Worm (Caenorhabditis elegans) whole organism, L1 larva: Measurements from ENCODE around the gene F47B8.13.

Experiments used
- C16A3.4 ChIP-seq: fragments of 150-350 bp; optimal IDR thresholded peaks from 2 replicates; lab custom pipeline; 2014; ENCODE audit warnings: missing biosample characterization, missing genetic modification characterization
- aly-2 ChIP-seq: fragments of 150-350 bp; optimal IDR thresholded peaks from 2 replicates; lab custom pipeline; 2014; ENCODE audit warnings: missing biosample characterization, missing genetic modification characterization
- ama-1 ChIP-seq: fragments of 150-350 bp; optimal IDR thresholded peaks from 2 replicates; lab custom pipeline; 2014
- blmp-1 ChIP-seq: fragments of 150-350 bp; optimal IDR thresholded peaks from 2 replicates; lab custom pipeline; 2014; ENCODE audit warnings: missing biosample characterization, missing genetic modification characterization
- ceh-8 ChIP-seq: fragments of 200-800 bp; sonication (Bioruptor generic); optimal IDR thresholded peaks from 2 replicates; lab custom pipeline; 2018; ENCODE audit warnings: mild to moderate bottlenecking, missing genetic modification characterization, moderate library complexity, missing compliant biosample characterization
- ceh-82 ChIP-seq, 3 experiments: fragments of 150-350 bp in 1 of 3; sonication (generic microtip) in 2 of 3; optimal IDR thresholded peaks; 2 replicates each; lab custom pipeline; 2014 to 2017; ENCODE audit warnings: missing biosample characterization in 3 of 3, missing genetic modification characterization in 3 of 3
- ces-1 ChIP-seq: fragments of 150-350 bp; optimal IDR thresholded peaks from 2 replicates; lab custom pipeline; 2014; ENCODE audit warnings: missing biosample characterization, missing genetic modification reagents, missing genetic modification characterization
- dsc-1 ChIP-seq: sonication (generic microtip); optimal IDR thresholded peaks from 2 replicates; lab custom pipeline; 2016; ENCODE audit warnings: mild to moderate bottlenecking, missing genetic modification characterization, missing compliant biosample characterization
- efl-1 ChIP-seq, 4 experiments: fragments of 150-350 bp; optimal IDR thresholded peaks in 3 of 4; peaks in 1 of 4; 1 replicate in 1 of 4; 2 replicates in 3 of 4; lab custom pipeline; 2014; ENCODE audit warnings: missing biosample characterization in 2 of 4, missing genetic modification characterization in 2 of 4, missing genetic modification reagents in 2 of 4
- efl-3 ChIP-seq: fragments of 200-800 bp; sonication (Bioruptor generic); optimal IDR thresholded peaks from 2 replicates; lab custom pipeline; 2018; ENCODE audit warnings: mild to moderate bottlenecking, missing genetic modification characterization, missing compliant biosample characterization
- egl-27 ChIP-seq, 2 experiments: fragments of 150-350 bp in 1 of 2; sonication (generic microtip); optimal IDR thresholded peaks; 3 replicates each; lab custom pipeline; 2017 to 2018; ENCODE audit warnings: missing biosample characterization in 2 of 2, missing genetic modification characterization in 2 of 2, missing genetic modification reagents in 2 of 2
- elt-2 ChIP-seq: sonication (generic microtip); optimal IDR thresholded peaks from 2 replicates; lab custom pipeline; 2016; ENCODE audit warnings: missing genetic modification characterization, mild to moderate bottlenecking, inconsistent platforms, missing compliant biosample characterization, missing genetic modification reagents
- elt-3 ChIP-seq, 6 experiments: fragments of 150-350 bp in 1 of 6; sonication (generic microtip); optimal IDR thresholded peaks; 2 replicates each; lab custom pipeline; 2017 to 2018; ENCODE audit warnings: missing biosample characterization in 6 of 6, missing genetic modification characterization in 6 of 6, inconsistent platforms in 1 of 6
- fkh-4 ChIP-seq: sonication (generic microtip); optimal IDR thresholded peaks from 2 replicates; lab custom pipeline; 2016; ENCODE audit warnings: missing compliant biosample characterization, missing genetic modification characterization, borderline replicate concordance
- fos-1 ChIP-seq: fragments of 150-350 bp; optimal IDR thresholded peaks from 2 replicates; lab custom pipeline; 2014; ENCODE audit warnings: missing biosample characterization, missing genetic modification characterization
- irx-1 ChIP-seq: sonication (generic microtip); optimal IDR thresholded peaks from 2 replicates; lab custom pipeline; 2016; ENCODE audit warnings: missing genetic modification characterization, missing compliant biosample characterization
- isw-1 ChIP-seq: fragments of 200-800 bp; sonication (Bioruptor generic); IDR thresholded peaks from 2 replicates; pipeline ENCODE4 v1.3.6; 2022; ENCODE audit warnings: missing genetic modification characterization, missing compliant biosample characterization
- lin-14 ChIP-seq: fragments of 200-800 bp; sonication (Bioruptor generic); optimal IDR thresholded peaks from 2 replicates; lab custom pipeline; 2018; ENCODE audit warnings: mild to moderate bottlenecking, missing genetic modification characterization, moderate library complexity, missing compliant biosample characterization
- lin-15B ChIP-seq: fragments of 150-350 bp; sonication (generic microtip); optimal IDR thresholded peaks from 3 replicates; lab custom pipeline; 2014; ENCODE audit warnings: missing biosample characterization, missing genetic modification characterization
- lsy-2 ChIP-seq, 2 experiments: fragments of 150-350 bp; optimal IDR thresholded peaks; 2 replicates each; lab custom pipeline; 2014; ENCODE audit warnings: missing biosample characterization in 2 of 2, missing genetic modification characterization in 2 of 2
- mdl-1 ChIP-seq, 2 experiments: fragments of 150-350 bp; optimal IDR thresholded peaks; 2 replicates each; lab custom pipeline; 2014 to 2017; ENCODE audit warnings: missing biosample characterization in 2 of 2, missing genetic modification characterization in 2 of 2, inconsistent platforms in 1 of 2
- nhr-12 ChIP-seq: sonication (generic microtip); optimal IDR thresholded peaks from 2 replicates; lab custom pipeline; 2017; ENCODE audit warnings: missing biosample characterization, missing genetic modification characterization
- nhr-19 ChIP-seq: fragments of 200-800 bp; sonication (Bioruptor generic); conservative IDR thresholded peaks from 2 replicates; pipeline ENCODE4 v1.3.6; 2022; ENCODE audit warnings: missing genetic modification characterization, missing compliant biosample characterization
- nhr-20 ChIP-seq: sonication (generic microtip); optimal IDR thresholded peaks from 2 replicates; lab custom pipeline; 2016; ENCODE audit warnings: mild to moderate bottlenecking, missing genetic modification characterization, missing compliant biosample characterization
- nhr-237 ChIP-seq: fragments of 150-350 bp; optimal IDR thresholded peaks from 2 replicates; lab custom pipeline; 2014; ENCODE audit warnings: missing biosample characterization, missing genetic modification characterization
- nhr-28 ChIP-seq: fragments of 150-350 bp; optimal IDR thresholded peaks from 2 replicates; lab custom pipeline; 2014; ENCODE audit warnings: missing biosample characterization, missing genetic modification characterization
- nhr-47 ChIP-seq: sonication (generic microtip); optimal IDR thresholded peaks from 2 replicates; lab custom pipeline; 2016; ENCODE audit warnings: mild to moderate bottlenecking, missing genetic modification characterization, moderate library complexity, missing compliant biosample characterization
- nhr-71 ChIP-seq: sonication (generic microtip); optimal IDR thresholded peaks from 2 replicates; lab custom pipeline; 2016; ENCODE audit warnings: mild to moderate bottlenecking, missing genetic modification characterization, moderate library complexity, missing compliant biosample characterization
- nhr-76 ChIP-seq: sonication (generic microtip); optimal IDR thresholded peaks from 2 replicates; lab custom pipeline; 2017; ENCODE audit warnings: missing biosample characterization, missing genetic modification characterization
- nhr-84 ChIP-seq: sonication (generic microtip); optimal IDR thresholded peaks from 2 replicates; lab custom pipeline; 2017; ENCODE audit warnings: missing biosample characterization, missing genetic modification characterization
- nhr-85 ChIP-seq: sonication (generic microtip); peaks from one replicate; lab custom pipeline; 2016; ENCODE audit warnings: missing genetic modification characterization, inconsistent platforms, missing compliant biosample characterization
- nhr-90 ChIP-seq: sonication (generic microtip); optimal IDR thresholded peaks from 2 replicates; lab custom pipeline; 2016; ENCODE audit warnings: mild to moderate bottlenecking, missing genetic modification characterization, missing compliant biosample characterization; ENCODE audit not compliant: poor library complexity
- pag-3 ChIP-seq: sonication (generic microtip); optimal IDR thresholded peaks from 2 replicates; lab custom pipeline; 2017; ENCODE audit warnings: missing genetic modification characterization, mild to moderate bottlenecking, missing compliant biosample characterization, antibody characterized with exemption, borderline replicate concordance; ENCODE audit not compliant: insufficient read depth
- pax-3 ChIP-seq: fragments of 200-800 bp; sonication (Bioruptor generic); optimal IDR thresholded peaks from 2 replicates; lab custom pipeline; 2018; ENCODE audit warnings: mild to moderate bottlenecking, missing genetic modification characterization, moderate library complexity, missing compliant biosample characterization
- pqm-1 ChIP-seq: sonication (generic microtip); optimal IDR thresholded peaks from 3 replicates; lab custom pipeline; 2017; ENCODE audit warnings: missing biosample characterization, missing genetic modification characterization
- rnt-1 ChIP-seq: sonication (generic microtip); optimal IDR thresholded peaks from 2 replicates; lab custom pipeline; 2016; ENCODE audit warnings: mild to moderate bottlenecking, missing genetic modification characterization, moderate library complexity, missing compliant biosample characterization
- skn-1 ChIP-seq: fragments of 150-350 bp; optimal IDR thresholded peaks from 2 replicates; lab custom pipeline; 2014; ENCODE audit warnings: missing biosample characterization, missing genetic modification characterization
- snpc-4 ChIP-seq: fragments of 150-350 bp; optimal IDR thresholded peaks from 2 replicates; lab custom pipeline; 2014; ENCODE audit warnings: missing biosample characterization, missing genetic modification characterization
- snu-23 ChIP-seq: sonication (generic microtip); optimal IDR thresholded peaks from 2 replicates; lab custom pipeline; 2016; ENCODE audit warnings: missing genetic modification characterization, missing compliant biosample characterization
- sox-4 ChIP-seq: sonication (generic microtip); optimal IDR thresholded peaks from 2 replicates; lab custom pipeline; 2016; ENCODE audit warnings: missing genetic modification characterization, missing compliant biosample characterization
- sup-37 ChIP-seq: fragments of 200-800 bp; sonication (Bioruptor generic); optimal IDR thresholded peaks from 2 replicates; lab custom pipeline; 2018; ENCODE audit warnings: mild to moderate bottlenecking, missing genetic modification characterization, missing compliant biosample characterization
- swsn-7 ChIP-seq: sonication (generic microtip); optimal IDR thresholded peaks from 2 replicates; lab custom pipeline; 2016; ENCODE audit warnings: missing genetic modification characterization, missing compliant biosample characterization
- tbx-2 ChIP-seq: sonication (generic microtip); optimal IDR thresholded peaks from 2 replicates; lab custom pipeline; 2016; ENCODE audit warnings: missing genetic modification characterization, missing compliant biosample characterization
- tlp-1 ChIP-seq: fragments of 150-350 bp; optimal IDR thresholded peaks from 2 replicates; lab custom pipeline; 2014; ENCODE audit warnings: missing biosample characterization, missing genetic modification characterization
- unc-30 ChIP-seq: sonication (generic microtip); optimal IDR thresholded peaks from 2 replicates; lab custom pipeline; 2017; ENCODE audit warnings: missing biosample characterization, missing genetic modification characterization
- unc-86 ChIP-seq: sonication (generic microtip); optimal IDR thresholded peaks from 2 replicates; lab custom pipeline; 2016; ENCODE audit warnings: missing genetic modification characterization, missing compliant biosample characterization
- zip-4 ChIP-seq: fragments of 200-800 bp; sonication (Bioruptor generic); optimal IDR thresholded peaks from 2 replicates; lab custom pipeline; 2018; ENCODE audit warnings: mild to moderate bottlenecking, missing genetic modification characterization, moderate library complexity, missing compliant biosample characterization
- ztf-4 ChIP-seq: fragments of 150-350 bp; optimal IDR thresholded peaks from 2 replicates; lab custom pipeline; 2014; ENCODE audit warnings: missing biosample characterization, missing genetic modification characterization

The F47B8.13 gene

DNA sequence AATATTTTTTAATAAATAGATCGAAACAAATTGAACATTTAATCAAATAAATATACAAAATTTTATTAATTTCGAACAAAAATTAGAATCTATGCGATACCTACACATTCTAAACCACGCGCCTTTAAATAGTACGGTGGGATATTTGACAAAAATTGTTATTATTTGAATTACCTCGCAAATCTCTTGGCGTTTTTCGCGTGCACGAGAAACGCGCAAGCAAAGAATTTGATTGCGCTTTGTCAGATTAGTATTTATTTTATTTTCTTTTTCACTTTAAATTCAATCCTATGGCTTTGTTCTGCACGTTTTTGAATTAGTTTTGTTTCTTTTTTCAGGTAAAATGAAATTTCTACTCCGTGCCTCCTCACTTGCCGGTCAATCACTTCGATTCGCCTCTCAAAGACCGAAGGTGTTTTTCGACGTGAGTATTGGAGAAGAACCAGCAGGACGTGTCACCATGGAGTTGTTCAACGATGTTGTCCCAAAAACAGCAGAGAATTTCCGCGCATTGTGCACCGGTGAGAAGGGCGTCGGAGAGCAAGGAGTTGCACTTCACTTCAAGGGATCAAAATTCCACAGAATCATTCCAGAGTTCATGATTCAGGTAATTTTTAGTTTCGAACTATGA, 36.3 kb upstream of the F47B8.13 start, which contains the start of gene cyn-1 (continued):
- TF ChIP-seq sup-37 (GFP tag; lab: Kevin White, UChicago): peak; percentile 9
- peak; percentile 92 for TF ChIP-seq lsy-2 (tag; optimal IDR thresholded peaks at IDR 0.05; lab: Kevin White, UChicago)
- TF ChIP-seq snpc-4 (tag; lab: Kevin White, UChicago): peak; percentile 83
- peak in 1 of 2 experiments; percentile 63 for TF ChIP-seq mdl-1 (tag; optimal IDR thresholded peaks at IDR 0.05; lab: Kevin White, UChicago)
- TF ChIP-seq nhr-85 (tag; lab: Kevin White, UChicago): peak; percentile 91
- TF ChIP-seq elt-3 (tag; optimal IDR thresholded peaks at IDR 0.05; lab: Kevin White, UChicago): peak in 2 of 6 experiments; percentile 81 to 83
- peak; percentile 78 for TF ChIP-seq irx-1 (tag; lab: Kevin White, UChicago)
- peak; percentile 90 to 98 for TF ChIP-seq efl-1 (optimal IDR thresholded peaks at IDR 0.05; lab: Kevin White, UChicago)
- peak; percentile 96 to 100 for TF ChIP-seq efl-1 (GFP tag; optimal IDR thresholded peaks at IDR 0.05 in 1 of 2; lab: Kevin White, UChicago)
- no peak for TF ChIP-seq nhr-84 (tag; lab: Kevin White, UChicago)
- TF ChIP-seq ztf-4: peak; percentile 66
- no peak for TF ChIP-seq nhr-28
- peak; percentile 84 to 85 (median 85) for TF ChIP-seq ceh-82 (tag; optimal IDR thresholded peaks at IDR 0.05; lab: Kevin White, UChicago)
- peak; percentile 87 for TF ChIP-seq tbx-2 (tag; lab: Kevin White, UChicago)
- TF ChIP-seq ceh-8 (GFP tag; lab: Kevin White, UChicago): peak; percentile 78
- peak; percentile 91 for TF ChIP-seq swsn-7 (tag; lab: Kevin White, UChicago)
- TF ChIP-seq C16A3.4 (tag; lab: Kevin White, UChicago): peak; percentile 88
- TF ChIP-seq pqm-1 (tag; lab: Kevin White, UChicago): no peak
- TF ChIP-seq nhr-12 (tag; lab: Kevin White, UChicago): no peak
- peak; percentile 85 for TF ChIP-seq dsc-1 (tag; lab: Kevin White, UChicago)
- peak; percentile 85 for TF ChIP-seq pax-3 (tag; lab: Kevin White, UChicago)
- no peak for TF ChIP-seq nhr-76 (tag; lab: Kevin White, UChicago)
- TF ChIP-seq fos-1: peak; percentile 71
- TF ChIP-seq nhr-19 (GFP tag; lab: Robert Waterston, UW): peak; percentile 89
- TF ChIP-seq skn-1 (tag; lab: Kevin White, UChicago): peak; percentile 89
- TF ChIP-seq blmp-1 (tag; lab: Kevin White, UChicago): peak; percentile 75
- TF ChIP-seq tlp-1 (tag; lab: Kevin White, UChicago): no peak
- TF ChIP-seq ces-1 (GFP tag; lab: Kevin White, UChicago): no peak
- TF ChIP-seq fkh-4 (tag; lab: Kevin White, UChicago): peak; percentile 27
- TF ChIP-seq unc-86 (tag; lab: Kevin White, UChicago): peak; percentile 82
- TF ChIP-seq efl-3: no peak
- TF ChIP-seq rnt-1 (tag; lab: Kevin White, UChicago): peak; percentile 89
- peak; percentile 67 for TF ChIP-seq zip-4
- TF ChIP-seq nhr-237 (tag; lab: Kevin White, UChicago): peak; percentile 26

DNA sequence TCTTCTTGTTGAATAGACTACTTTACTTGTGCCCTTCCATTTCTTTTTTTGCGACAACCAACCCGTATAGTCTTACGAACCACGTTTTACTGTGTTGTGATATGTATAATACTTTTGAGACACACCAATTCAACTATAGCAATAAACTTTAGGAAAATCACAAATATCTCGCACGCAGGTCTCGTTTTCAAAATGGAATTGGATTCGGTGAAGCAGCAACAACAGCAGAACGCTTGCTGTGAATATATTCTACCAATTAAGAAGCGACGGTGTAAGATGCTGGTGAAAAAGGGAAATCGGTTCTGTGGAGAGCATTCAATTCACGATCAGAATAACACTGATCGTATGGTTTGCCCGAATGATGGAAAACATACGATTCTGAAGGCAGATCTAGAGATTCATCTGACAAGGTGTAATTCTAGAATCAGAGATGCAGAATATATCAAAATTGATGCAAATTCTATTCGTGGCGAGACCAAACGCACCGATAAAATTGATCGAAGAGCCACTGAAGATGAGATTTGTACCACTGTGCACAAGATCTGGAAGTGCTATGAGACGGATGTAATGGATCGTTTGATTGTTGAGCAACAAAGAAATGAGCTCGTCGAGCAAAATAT, 34.8 kb upstream of the F47B8.13 start, which contains the start of gene Y49A3A.3:
Gene Y49A3A.3 (plus strand): TSS at position 153 of the 620 bp plus-strand sequence.
- TF ChIP-seq ceh-8 (GFP tag; lab: Kevin White, UChicago) (no peak), blmp-1 (tag; lab: Kevin White, UChicago) (no peak), lin-14 (no peak), aly-2 (tag; lab: Kevin White, UChicago) (peak; percentile 98), ztf-4 (peak; percentile 29), nhr-90 (tag; lab: Kevin White, UChicago) (peak; percentile 67), ama-1 (lab: Kevin White, UChicago) (peak; percentile 7), unc-30 (no peak), sox-4 (no peak), pax-3 (tag; lab: Kevin White, UChicago) (no peak), nhr-71 (peak; percentile 60), efl-1 (optimal IDR thresholded peaks at IDR 0.05; lab: Kevin White, UChicago) (peak; percentile 9 to 32), efl-1 (GFP tag; optimal IDR thresholded peaks at IDR 0.05 in 1 of 2; lab: Kevin White, UChicago) (peak in 1 of 2 experiments; percentile 95), rnt-1 (tag; lab: Kevin White, UChicago) (peak; percentile 11), elt-2 (tag; lab: Kevin White, UChicago) (peak; percentile 15), isw-1 (GFP tag; lab: Robert Waterston, UW) (no peak), egl-27 (tag; optimal IDR thresholded peaks at IDR 0.05; lab: Kevin White, UChicago) (no peak), lin-15B (no peak), nhr-47 (tag; lab: Kevin White, UChicago) (peak; percentile 20), nhr-20 (tag; lab: Kevin White, UChicago) (peak; percentile 15), efl-3 (no peak), snu-23 (GFP tag; lab: Kevin White, UChicago) (peak; percentile 10), unc-86 (tag; lab: Kevin White, UChicago) (no peak), pag-3 (no peak)
